Worm (Caenorhabditis elegans) whole organism, L1 larva: ENCODE data around the gene ins-15.

ENCODE experiments used
- alr-1 ChIP-seq: fragments of 200-800 bp; sonication (Bioruptor generic); optimal IDR thresholded peaks from 2 replicates; lab custom pipeline; 2018; ENCODE audit warnings: borderline replicate concordance, mild to moderate bottlenecking, missing genetic modification characterization, missing compliant biosample characterization
- blmp-1 ChIP-seq: fragments of 150-350 bp; optimal IDR thresholded peaks from 2 replicates; lab custom pipeline; 2014; ENCODE audit warnings: missing biosample characterization, missing genetic modification characterization
- ceh-88 ChIP-seq: fragments of 200-800 bp; sonication (Bioruptor generic); IDR thresholded peaks from 2 replicates; pipeline ENCODE4 v1.3.6; 2022; ENCODE audit warnings: missing genetic modification characterization, missing compliant biosample characterization
- egl-27 ChIP-seq, 2 experiments: fragments of 150-350 bp in 1 of 2; sonication (generic microtip); optimal IDR thresholded peaks; 3 replicates each; lab custom pipeline; 2017 to 2018; ENCODE audit warnings: missing biosample characterization in 2 of 2, missing genetic modification characterization in 2 of 2, missing genetic modification reagents in 2 of 2
- elt-3 ChIP-seq, 6 experiments: fragments of 150-350 bp in 1 of 6; sonication (generic microtip); optimal IDR thresholded peaks; 2 replicates each; lab custom pipeline; 2017 to 2018; ENCODE audit warnings: missing biosample characterization in 6 of 6, missing genetic modification characterization in 6 of 6, inconsistent platforms in 1 of 6
- fos-1 ChIP-seq: fragments of 150-350 bp; optimal IDR thresholded peaks from 2 replicates; lab custom pipeline; 2014; ENCODE audit warnings: missing biosample characterization, missing genetic modification characterization
- lsy-2 ChIP-seq, 2 experiments: fragments of 150-350 bp; optimal IDR thresholded peaks; 2 replicates each; lab custom pipeline; 2014; ENCODE audit warnings: missing biosample characterization in 2 of 2, missing genetic modification characterization in 2 of 2
- nhr-12 ChIP-seq: sonication (generic microtip); optimal IDR thresholded peaks from 2 replicates; lab custom pipeline; 2017; ENCODE audit warnings: missing biosample characterization, missing genetic modification characterization
- nhr-77 ChIP-seq: fragments of 150-350 bp; optimal IDR thresholded peaks from 2 replicates; lab custom pipeline; 2014; ENCODE audit warnings: missing biosample characterization, missing genetic modification characterization
- snpc-4 ChIP-seq: fragments of 150-350 bp; optimal IDR thresholded peaks from 2 replicates; lab custom pipeline; 2014; ENCODE audit warnings: missing biosample characterization, missing genetic modification characterization
- tbx-2 ChIP-seq: sonication (generic microtip); optimal IDR thresholded peaks from 2 replicates; lab custom pipeline; 2016; ENCODE audit warnings: missing genetic modification characterization, missing compliant biosample characterization
- unc-62 ChIP-seq: fragments of 150-350 bp; optimal IDR thresholded peaks from 2 replicates; lab custom pipeline; 2014; ENCODE audit warnings: missing biosample characterization, missing genetic modification reagents, missing genetic modification characterization
- zag-1 ChIP-seq: fragments of 150-350 bp; optimal IDR thresholded peaks from 2 replicates; lab custom pipeline; 2014; ENCODE audit warnings: missing biosample characterization, missing genetic modification characterization

DNA sequence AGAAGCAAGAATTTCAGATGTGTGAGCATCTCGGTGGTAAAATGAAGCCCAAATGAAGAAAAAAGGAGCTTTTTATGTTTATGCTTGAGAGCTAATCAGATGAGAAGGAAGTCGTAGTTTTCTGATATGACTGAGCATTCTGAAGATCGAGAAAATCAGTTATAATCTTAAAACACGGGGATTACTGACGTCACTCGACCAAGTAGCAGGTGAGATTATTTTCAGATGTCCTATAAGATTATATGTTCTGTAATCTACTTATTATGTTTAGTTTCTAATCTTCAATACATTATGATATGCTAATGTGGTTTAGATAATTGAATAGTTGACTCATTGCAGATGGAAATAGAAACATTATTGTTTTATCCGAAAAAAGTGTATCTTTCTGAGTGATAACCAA lies 1.2 kb upstream of the ins-15 start, which contains the start of gene ins-14:
- TF ChIP-seq zag-1 (no peak), lsy-2 (tag; optimal IDR thresholded peaks at IDR 0.05; lab: Kevin White, UChicago) (no peak), nhr-77 (tag; lab: Kevin White, UChicago) (no peak), elt-3 (tag; optimal IDR thresholded peaks at IDR 0.05; lab: Kevin White, UChicago) (no peak), snpc-4 (tag; lab: Kevin White, UChicago) (no peak), nhr-12 (tag; lab: Kevin White, UChicago) (no peak), unc-62 (GFP tag; lab: Kevin White, UChicago) (no peak), fos-1 (tag; lab: Kevin White, UChicago) (peak; percentile 33), tbx-2 (no peak), blmp-1 (tag; lab: Kevin White, UChicago) (no peak), alr-1 (tag; lab: Kevin White, UChicago) (no peak), egl-27 (tag; optimal IDR thresholded peaks at IDR 0.05; lab: Kevin White, UChicago) (no peak), ceh-88 (no peak)
